Worm (Caenorhabditis elegans) whole organism, late embryonic: Measurements from ENCODE around the gene F19B2.6.

ENCODE experiments used
- ahr-1 ChIP-seq: sonication (generic microtip); optimal IDR thresholded peaks from 2 replicates; lab custom pipeline; 2016; ENCODE audit warnings: missing genetic modification characterization, missing compliant biosample characterization
- che-1 ChIP-seq: sonication (generic microtip); optimal IDR thresholded peaks from 2 replicates; lab custom pipeline; 2016; ENCODE audit warnings: mild to moderate bottlenecking, missing genetic modification characterization, missing compliant biosample characterization

- TF ChIP-seq che-1 (tag; lab: Kevin White, UChicago) (no peak), ahr-1 (no peak)
Measured at ce11 chrV:20198954-20199353, 40.6 kb downstream of the F19B2.6 start, which contains the start of gene fog-2.
